Worm (Caenorhabditis elegans): ENCODE results near the gene F14D7.18.

ce11 chrV:14283241-14283640, 7.3 kb downstream of the F14D7.18 start, which contains the start of gene F40G12.10:
- no peak for TF ChIP-seq lsy-2 (tag; optimal IDR thresholded peaks at IDR 0.05)
- no peak for TF ChIP-seq mep-1 (tag; optimal IDR thresholded peaks at IDR 0.05)
- TF ChIP-seq unc-62 (GFP tag; optimal IDR thresholded peaks at IDR 0.05), result no peak

All from whole organism, mixed stage, embryonic.